Fruit fly (Drosophila melanogaster): ENCODE data around the gene SA1.
A peak's percentile ranks its signal among the peaks of the same experiment; 100 is the strongest.

The SA1 gene

DNA sequence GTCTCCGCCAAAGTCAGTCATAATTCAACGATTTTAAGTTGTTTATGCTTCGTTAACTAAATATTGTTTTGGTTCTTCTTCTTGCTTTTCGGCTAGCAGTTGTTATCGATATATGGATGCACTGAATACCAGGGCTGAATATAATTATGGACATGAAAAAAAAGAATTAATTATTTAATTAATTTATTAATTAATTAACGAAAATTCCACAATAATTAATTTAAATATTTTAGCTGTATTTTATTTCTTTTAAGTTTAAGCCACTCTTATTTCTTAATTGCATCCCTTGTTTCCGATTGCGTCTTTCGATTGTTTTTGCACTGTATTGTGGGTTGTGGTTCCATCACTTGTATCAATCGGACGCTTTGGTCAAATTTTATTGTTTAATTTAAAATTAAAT, at the start of gene SA1, which contains the start of gene Gas41 (continued):
- TF ChIP-seq CG12942 (GFP tag; optimal IDR thresholded peaks at IDR 0.05) (peak; percentile 72), ase (GFP tag; IDR thresholded peaks at IDR 0.05) (peak; percentile 81; the same call in 2 of the 3 replicates), Hr51 (GFP tag; optimal IDR thresholded peaks at IDR 0.05) (no peak), Mes4 (GFP tag; optimal IDR thresholded peaks at IDR 0.05) (no peak), CG11560 (tag; IDR thresholded peaks at IDR 0.05) (no peak), jumu (GFP tag; optimal IDR thresholded peaks at IDR 0.05) (peak; percentile 70), CG33557 (GFP tag; optimal IDR thresholded peaks at IDR 0.05) (peak; percentile 94), Blimp-1 (GFP tag; optimal IDR thresholded peaks at IDR 0.05) (no peak), CG8281 (tag; optimal IDR thresholded peaks at IDR 0.05) (peak; percentile 73), HLH3B (GFP tag; IDR thresholded peaks at IDR 0.05) (no peak), caup (GFP tag; optimal IDR thresholded peaks at IDR 0.05; ENCODE audit: severe bottlenecking) (peak; percentile 11), CG7745 (tag; optimal IDR thresholded peaks at IDR 0.05) (peak; percentile 74), sc (optimal IDR thresholded peaks at IDR 0.05) (no peak), sc (GFP tag; optimal IDR thresholded peaks at IDR 0.05) (peak; percentile 84), Myb (GFP tag; optimal IDR thresholded peaks at IDR 0.05) (no peak), p53 (GFP tag; optimal IDR thresholded peaks at IDR 0.05) (no peak), CG3281 (GFP tag; optimal IDR thresholded peaks at IDR 0.05) (peak; percentile 85), Doc2 (GFP tag; IDR thresholded peaks at IDR 0.05) (no peak), dati (GFP tag; IDR thresholded peaks at IDR 0.05) (no peak), pzg (GFP tag; optimal IDR thresholded peaks at IDR 0.05) (peak; percentile 56), Dip2 (GFP tag; IDR thresholded peaks at IDR 0.05) (no peak), slou (GFP tag; optimal IDR thresholded peaks at IDR 0.05) (no peak), nerfin-1 (tag; optimal IDR thresholded peaks at IDR 0.05) (peak; percentile 85), cato (GFP tag; optimal IDR thresholded peaks at IDR 0.05; ENCODE audit: borderline replicate concordance) (peak; percentile 85), CG2120 (GFP tag; optimal IDR thresholded peaks at IDR 0.05) (peak; percentile 90)

dm6 chr2L:6907761-6908160, 42.5 kb upstream of the SA1 start, which contains the start of the genes Polr1F and Rat1:
TSS of gene Polr1F (minus strand) at chr2L:6907844.
TSS of gene Rat1 (plus strand) at chr2L:6908083.
- TF ChIP-seq B-H2 (GFP tag; optimal IDR thresholded peaks at IDR 0.05), result no peak
- no peak for TF ChIP-seq Drgx (GFP tag; IDR thresholded peaks at IDR 0.05)
- no peak for TF ChIP-seq odd (GFP tag; optimal IDR thresholded peaks at IDR 0.05)
- no peak for TF ChIP-seq inv (GFP tag; IDR thresholded peaks at IDR 0.05; ENCODE audit: partially characterized antibody)
- no peak for TF ChIP-seq HmgD (GFP tag; optimal IDR thresholded peaks at IDR 0.05)
- no peak for TF ChIP-seq CG10431 (GFP tag; optimal IDR thresholded peaks at IDR 0.05)
- TF ChIP-seq dm (GFP tag; optimal IDR thresholded peaks at IDR 0.05), result peak; percentile 85
- no peak for TF ChIP-seq lola (GFP tag; optimal IDR thresholded peaks at IDR 0.05)
- no peak for TF ChIP-seq Oaz (GFP tag; IDR thresholded peaks at IDR 0.05)
- TF ChIP-seq repo (GFP tag; optimal IDR thresholded peaks at IDR 0.05), result no peak
- no peak for TF ChIP-seq dati (GFP tag; IDR thresholded peaks at IDR 0.05)
- peak; percentile 1 for TF ChIP-seq CG34376 (GFP tag; optimal IDR thresholded peaks at IDR 0.05)
- peak; percentile 28 for TF ChIP-seq Camta (GFP tag; optimal IDR thresholded peaks at IDR 0.05)
- TF ChIP-seq MBD-R2 (GFP tag; IDR thresholded peaks at IDR 0.05), result peak; percentile 89
- TF ChIP-seq Dad (GFP tag; optimal IDR thresholded peaks at IDR 0.05), result peak; percentile 2
- no peak for TF ChIP-seq Atf3 (GFP tag; optimal IDR thresholded peaks at IDR 0.05)
- peak; percentile 17 for TF ChIP-seq ewg (GFP tag; optimal IDR thresholded peaks at IDR 0.05)
- no peak for TF ChIP-seq cas (GFP tag; IDR thresholded peaks at IDR 0.05)
- TF ChIP-seq CTCF (GFP tag; optimal IDR thresholded peaks at IDR 0.05), result no peak
- peak; percentile 21 for TF ChIP-seq az2 (GFP tag; optimal IDR thresholded peaks at IDR 0.05)
- no peak for TF ChIP-seq GATAe (GFP tag; conservative IDR thresholded peaks at IDR 0.05)
- no peak for TF ChIP-seq dan (GFP tag; IDR thresholded peaks at IDR 0.05)
- peak; percentile 14; the same call in 1 of the 3 replicates for TF ChIP-seq zfh1 (GFP tag; IDR thresholded peaks at IDR 0.05)
- peak; percentile 17 for TF ChIP-seq CG7556 (GFP tag; optimal IDR thresholded peaks at IDR 0.05)
- TF ChIP-seq sna (GFP tag; IDR thresholded peaks at IDR 0.05; ENCODE audit: partially characterized antibody), result no peak
- TF ChIP-seq CG33557 (GFP tag; optimal IDR thresholded peaks at IDR 0.05), result peak; percentile 48
- no peak for TF ChIP-seq sqz (GFP tag; optimal IDR thresholded peaks at IDR 0.05)
- TF ChIP-seq CG9797 (GFP tag; optimal IDR thresholded peaks at IDR 0.05), result peak; percentile 90
- TF ChIP-seq HLH3B (GFP tag; IDR thresholded peaks at IDR 0.05), result no peak
- no peak for TF ChIP-seq CG2712 (tag; optimal IDR thresholded peaks at IDR 0.05)

All from whole organism, embryonic.